Worm (Caenorhabditis elegans) whole organism, L4 larva: Measurements from ENCODE around the gene snb-7.

ENCODE experiments used
- daf-12 ChIP-seq: fragments of 150-350 bp; optimal IDR thresholded peaks from 2 replicates; lab custom pipeline; 2014; ENCODE audit warnings: missing biosample characterization, missing genetic modification reagents, missing genetic modification characterization
- daf-19 ChIP-seq: fragments of 200-800 bp; sonication (Bioruptor generic); conservative IDR thresholded peaks from 2 replicates; pipeline ENCODE4 v1.3.6; 2022; ENCODE audit warnings: missing genetic modification characterization, missing compliant biosample characterization
- dmd-9 ChIP-seq: fragments of 200-800 bp; sonication (Bioruptor generic); IDR thresholded peaks from 2 replicates; pipeline ENCODE4 v1.3.6; 2022; ENCODE audit warnings: missing genetic modification reagents, missing genetic modification characterization, missing compliant biosample characterization
- fos-1 ChIP-seq: fragments of 150-350 bp; optimal IDR thresholded peaks from 2 replicates; lab custom pipeline; 2014; ENCODE audit warnings: missing biosample characterization, missing genetic modification characterization
- hlh-30 ChIP-seq: sonication (generic microtip); optimal IDR thresholded peaks from 2 replicates; lab custom pipeline; 2017; ENCODE audit warnings: antibody characterized with exemption, mild to moderate bottlenecking, missing genetic modification characterization, missing compliant biosample characterization; ENCODE audit not compliant: insufficient read depth
- lin-29 ChIP-seq: fragments of 200-800 bp; sonication (Bioruptor generic); IDR thresholded peaks from 2 replicates; pipeline ENCODE4 v1.3.6; 2022; ENCODE audit warnings: missing genetic modification reagents, missing genetic modification characterization, missing compliant biosample characterization
- nhr-25 ChIP-seq: sonication (generic microtip); optimal IDR thresholded peaks from 2 replicates; lab custom pipeline; 2017; ENCODE audit warnings: missing genetic modification characterization, mild to moderate bottlenecking, missing compliant biosample characterization, antibody characterized with exemption, moderate library complexity, borderline replicate concordance; ENCODE audit not compliant: insufficient read depth
- pha-4 ChIP-seq, 2 experiments: fragments of 150-350 bp in 1 of 2; fragments of 200-800 bp in 1 of 2; sonication (Bioruptor generic) in 1 of 2; IDR thresholded peaks in 1 of 2; optimal IDR thresholded peaks in 1 of 2; 2 replicates each; pipeline versions ENCODE4 v1.3.6 to Lab custom; 2014 to 2022; ENCODE audit warnings: missing genetic modification characterization in 2 of 2, missing genetic modification reagents in 2 of 2, missing biosample characterization in 1 of 2, missing compliant biosample characterization in 1 of 2
- zfp-2 ChIP-seq: sonication (generic microtip); optimal IDR thresholded peaks from 2 replicates; lab custom pipeline; 2016; ENCODE audit warnings: mild to moderate bottlenecking, missing genetic modification characterization, missing compliant biosample characterization

ce11 chrIV:12522521-12522920 is 38.1 kb upstream of the snb-7 start, which contains the start of gene sru-13:
- TF ChIP-seq daf-12: no peak
- no peak for TF ChIP-seq hlh-30 (tag; lab: Kevin White, UChicago)
- TF ChIP-seq dmd-9: no peak
- no peak for TF ChIP-seq nhr-25 (tag; lab: Kevin White, UChicago)
- no peak for TF ChIP-seq zfp-2 (tag; lab: Kevin White, UChicago)
- no peak for TF ChIP-seq fos-1 (tag; lab: Kevin White, UChicago)
- TF ChIP-seq pha-4 (GFP tag; IDR thresholded peaks at IDR 0.05; lab: Robert Waterston, UW): no peak
- no peak for TF ChIP-seq pha-4 (tag; optimal IDR thresholded peaks at IDR 0.05; lab: Kevin White, UChicago)
- no peak for TF ChIP-seq daf-19 (GFP tag; lab: Robert Waterston, UW)
- no peak for TF ChIP-seq lin-29
